Worm (Caenorhabditis elegans): Measurements from ENCODE around the gene metl-6.

metl-6 gene

DNA sequence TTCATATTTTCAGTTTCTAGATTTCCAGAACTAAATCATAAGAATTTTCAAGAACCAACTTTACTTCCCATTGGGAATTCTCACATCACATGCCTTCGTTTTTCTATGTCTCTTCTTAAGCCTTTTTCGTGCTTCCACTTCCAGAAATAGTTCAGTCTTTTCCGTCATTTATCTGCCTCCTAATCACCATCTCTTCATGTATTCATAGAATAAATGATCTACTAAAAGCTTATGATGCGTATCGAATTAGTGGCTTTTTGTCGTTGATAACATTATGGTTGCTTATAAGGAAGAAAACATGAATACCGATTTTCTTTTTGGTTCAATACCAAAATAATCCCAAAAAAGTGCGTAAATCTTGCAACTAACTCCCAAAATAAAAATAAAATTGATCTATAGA is 33.3 kb upstream of the metl-6 start:
- no peak for TF ChIP-seq mml-1 (tag; optimal IDR thresholded peaks at IDR 0.05)
- TF ChIP-seq ceh-82 (tag; optimal IDR thresholded peaks at IDR 0.05) = no peak
- no peak for TF ChIP-seq pqm-1 (tag; optimal IDR thresholded peaks at IDR 0.05)
- TF ChIP-seq unc-39 (tag; optimal IDR thresholded peaks at IDR 0.05) = no peak
- TF ChIP-seq nhr-12 (tag; optimal IDR thresholded peaks at IDR 0.05) = no peak
- TF ChIP-seq skn-1 (tag; optimal IDR thresholded peaks at IDR 0.05) = no peak
- no peak for TF ChIP-seq sea-2 (GFP tag; optimal IDR thresholded peaks at IDR 0.05)
- no peak for TF ChIP-seq elt-1 (tag; optimal IDR thresholded peaks at IDR 0.05)
- TF ChIP-seq elt-2 (tag; optimal IDR thresholded peaks at IDR 0.05) = no peak
- TF ChIP-seq hmg-11 (tag; optimal IDR thresholded peaks at IDR 0.05) = no peak
- TF ChIP-seq ama-1 (optimal IDR thresholded peaks at IDR 0.05) = no peak
- no peak for TF ChIP-seq zag-1 (tag; optimal IDR thresholded peaks at IDR 0.05)
- no peak for TF ChIP-seq nhr-237 (tag; optimal IDR thresholded peaks at IDR 0.05)
- TF ChIP-seq pha-4 (tag; optimal IDR thresholded peaks at IDR 0.05) = no peak
- TF ChIP-seq nfya-1 (tag; optimal IDR thresholded peaks at IDR 0.05; ENCODE audit: insufficient read depth) = no peak

- TF ChIP-seq aly-2 (tag; optimal IDR thresholded peaks at IDR 0.05) = no peak
- peak; percentile 63 for TF ChIP-seq nhr-43 (tag; optimal IDR thresholded peaks at IDR 0.05; ENCODE audit: poor library complexity, severe bottlenecking)
- TF ChIP-seq ceh-9 (tag; optimal IDR thresholded peaks at IDR 0.05) = no peak
- TF ChIP-seq fkh-10 (GFP tag; optimal IDR thresholded peaks at IDR 0.05) = no peak
- peak; percentile 45 for TF ChIP-seq pha-4 (tag; optimal IDR thresholded peaks at IDR 0.05)
- no peak for TF ChIP-seq ceh-28 (tag; optimal IDR thresholded peaks at IDR 0.05)
- TF ChIP-seq nhr-11 (tag; optimal IDR thresholded peaks at IDR 0.05) = peak; percentile 42
- peak; percentile 19 for TF ChIP-seq nhr-23 (tag; optimal IDR thresholded peaks at IDR 0.05)
- peak; percentile 65 for TF ChIP-seq egl-5 (tag; optimal IDR thresholded peaks at IDR 0.05)
- TF ChIP-seq nfya-1 (tag; optimal IDR thresholded peaks at IDR 0.05; ENCODE audit: insufficient read depth) = peak; percentile 43
- peak; percentile 24 for TF ChIP-seq mdl-1 (tag; optimal IDR thresholded peaks at IDR 0.05)
These were observed 32.7 kb upstream of the metl-6 start for ce11 chrIII:3954220-3954619.

DNA sequence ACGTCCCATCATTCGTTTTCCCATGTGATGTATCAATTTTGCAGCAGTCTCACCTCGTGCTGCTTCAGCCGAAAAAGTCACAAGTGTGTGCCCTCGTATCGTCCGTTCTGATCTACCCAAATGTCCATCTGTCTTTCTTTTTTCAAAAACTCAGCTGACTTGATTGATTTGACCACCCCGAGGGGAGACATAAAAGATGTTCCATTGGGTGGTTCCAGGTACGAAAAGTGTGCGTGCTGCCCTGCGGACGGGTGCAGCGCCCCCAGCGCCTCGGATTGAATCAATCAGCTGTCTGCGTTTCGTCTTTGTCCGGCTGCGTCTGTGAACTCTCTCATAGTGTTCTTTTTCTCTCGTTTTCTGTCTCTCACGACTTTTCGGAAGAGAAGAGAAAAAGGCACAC is 31.7 kb upstream of the metl-6 start:
- TF ChIP-seq nhr-76 (tag; optimal IDR thresholded peaks at IDR 0.05) (no peak), tbx-2 (tag; optimal IDR thresholded peaks at IDR 0.05) (peak; percentile 40), nhr-23 (tag; optimal IDR thresholded peaks at IDR 0.05) (peak; percentile 74), nhr-43 (tag; optimal IDR thresholded peaks at IDR 0.05; ENCODE audit: poor library complexity, severe bottlenecking) (peak; percentile 85), ZK546.5 (tag; optimal IDR thresholded peaks at IDR 0.05) (no peak), mml-1 (tag; optimal IDR thresholded peaks at IDR 0.05) (no peak), ama-1 (optimal IDR thresholded peaks at IDR 0.05) (peak; percentile 82), pha-4 (tag; optimal IDR thresholded peaks at IDR 0.05) (peak; percentile 39), lin-15B (tag; optimal IDR thresholded peaks at IDR 0.05) (peak; percentile 23), eor-1 (tag; optimal IDR thresholded peaks at IDR 0.05) (no peak), unc-62 (GFP tag; optimal IDR thresholded peaks at IDR 0.05) (peak; percentile 15), nhr-25 (tag; optimal IDR thresholded peaks at IDR 0.05) (peak; percentile 6), snpc-4 (tag; optimal IDR thresholded peaks at IDR 0.05) (no peak), nhr-28 (tag; optimal IDR thresholded peaks at IDR 0.05) (no peak), lin-39 (tag; optimal IDR thresholded peaks at IDR 0.05) (peak; percentile 98), lsy-12 (tag; optimal IDR thresholded peaks at IDR 0.05) (peak; percentile 33), elt-2 (tag; optimal IDR thresholded peaks at IDR 0.05) (peak; percentile 26), jun-1 (tag; optimal IDR thresholded peaks at IDR 0.05) (peak; percentile 33), elt-1 (tag; optimal IDR thresholded peaks at IDR 0.05) (peak; percentile 84), hmg-11 (tag; optimal IDR thresholded peaks at IDR 0.05) (peak; percentile 66), egl-5 (tag; optimal IDR thresholded peaks at IDR 0.05) (peak; percentile 16), ceh-28 (tag; optimal IDR thresholded peaks at IDR 0.05) (peak; percentile 69), nfya-1 (tag; optimal IDR thresholded peaks at IDR 0.05; ENCODE audit: insufficient read depth) (peak; percentile 69)

DNA sequence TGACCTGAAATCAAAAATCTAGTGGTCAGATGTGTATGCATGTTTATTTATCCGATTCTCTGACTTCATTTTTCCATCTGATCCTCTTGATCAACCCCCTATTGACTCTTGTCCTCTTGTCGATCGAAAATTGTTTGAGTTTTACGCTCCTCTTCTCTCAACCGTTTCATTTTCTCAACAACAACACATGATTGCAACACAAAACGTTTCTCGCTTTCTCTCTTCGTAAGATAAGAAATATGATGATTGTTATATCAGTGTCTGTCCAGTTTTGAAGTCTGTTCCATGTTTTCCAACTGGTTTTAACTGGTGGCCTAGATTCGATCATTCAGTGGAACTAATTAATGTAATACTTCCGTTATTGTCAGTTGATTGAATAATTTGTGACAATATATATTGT is 30.5 kb upstream of the metl-6 start:
- no peak for TF ChIP-seq mml-1 (tag; optimal IDR thresholded peaks at IDR 0.05)
- TF ChIP-seq ceh-9 (tag; optimal IDR thresholded peaks at IDR 0.05) = no peak
- no peak for TF ChIP-seq fkh-2 (tag; optimal IDR thresholded peaks at IDR 0.05)
- TF ChIP-seq unc-62 (GFP tag; optimal IDR thresholded peaks at IDR 0.05) = no peak
- no peak for TF ChIP-seq daf-12 (tag; optimal IDR thresholded peaks at IDR 0.05)
- no peak for TF ChIP-seq aly-2 (tag; optimal IDR thresholded peaks at IDR 0.05)
- TF ChIP-seq egl-27 (tag; optimal IDR thresholded peaks at IDR 0.05) = no peak
- no peak for TF ChIP-seq nhr-76 (tag; optimal IDR thresholded peaks at IDR 0.05)
- no peak for TF ChIP-seq nhr-25 (tag; optimal IDR thresholded peaks at IDR 0.05)
- no peak for TF ChIP-seq ceh-16 (tag; optimal IDR thresholded peaks at IDR 0.05)
- TF ChIP-seq lin-39 (tag; optimal IDR thresholded peaks at IDR 0.05) = no peak
- TF ChIP-seq unc-39 (tag; optimal IDR thresholded peaks at IDR 0.05) = no peak
- no peak for TF ChIP-seq ceh-82 (tag; optimal IDR thresholded peaks at IDR 0.05)
- TF ChIP-seq ztf-11 (tag; optimal IDR thresholded peaks at IDR 0.05) = no peak
- TF ChIP-seq pha-4 (tag; optimal IDR thresholded peaks at IDR 0.05) = peak; percentile 80
- TF ChIP-seq ama-1 (optimal IDR thresholded peaks at IDR 0.05) = no peak
- TF ChIP-seq egl-5 (tag; optimal IDR thresholded peaks at IDR 0.05) = no peak
- no peak for TF ChIP-seq lsy-12 (tag; optimal IDR thresholded peaks at IDR 0.05)
- no peak for TF ChIP-seq elt-3 (tag; optimal IDR thresholded peaks at IDR 0.05)
- TF ChIP-seq mdl-1 (tag; optimal IDR thresholded peaks at IDR 0.05) = no peak
- TF ChIP-seq fos-1 (tag; optimal IDR thresholded peaks at IDR 0.05) = no peak
- no peak for TF ChIP-seq nhr-237 (tag; optimal IDR thresholded peaks at IDR 0.05)
- peak; percentile 26 for TF ChIP-seq elt-2 (tag; optimal IDR thresholded peaks at IDR 0.05)
- no peak for TF ChIP-seq tbx-2 (tag; optimal IDR thresholded peaks at IDR 0.05)
- TF ChIP-seq nhr-28 (tag; optimal IDR thresholded peaks at IDR 0.05) = no peak
- peak; percentile 15 for TF ChIP-seq snpc-4 (tag; optimal IDR thresholded peaks at IDR 0.05)
- TF ChIP-seq jun-1 (tag; optimal IDR thresholded peaks at IDR 0.05) = no peak
- no peak for TF ChIP-seq eor-1 (tag; optimal IDR thresholded peaks at IDR 0.05)
- TF ChIP-seq R02D3.7 (tag; optimal IDR thresholded peaks at IDR 0.05) = no peak
- TF ChIP-seq fkh-10 (GFP tag; optimal IDR thresholded peaks at IDR 0.05) = no peak
- no peak for TF ChIP-seq elt-1 (tag; optimal IDR thresholded peaks at IDR 0.05)
